Fruit fly (Drosophila melanogaster) whole organism, embryonic: ENCODE data around the gene CG15570.

Source experiments
- Ada2b ChIP-seq: fragments of 200-800 bp; sonication (Bioruptor generic); IDR thresholded peaks from 2 replicates; pipeline ENCODE4 v1.3.6; 2022; ENCODE audit warnings: missing biosample characterization, missing genetic modification characterization
- Adf1 ChIP-seq: fragments of 200-800 bp; sonication (Bioruptor generic); IDR thresholded peaks from 2 replicates; pipeline ENCODE4 v1.3.6; 2022; ENCODE audit warnings: missing biosample characterization, missing genetic modification characterization
- Atf6 ChIP-seq: fragments of 200-800 bp; sonication (Bioruptor generic); IDR thresholded peaks from 2 replicates; pipeline ENCODE4 v1.3.6; 2022; ENCODE audit warnings: missing biosample characterization, missing genetic modification characterization
- CG10366 ChIP-seq: fragments of 200-800 bp; sonication (Bioruptor generic); IDR thresholded peaks from 2 replicates; pipeline ENCODE4 v1.3.6; 2022; ENCODE audit warnings: missing biosample characterization, missing genetic modification characterization
- CG10654 ChIP-seq: fragments of 200-800 bp; sonication (Bioruptor generic); optimal IDR thresholded peaks from 2 replicates; lab custom pipeline; 2016; ENCODE audit warnings: missing biosample characterization, missing genetic modification characterization
- CG11085 ChIP-seq: fragments of 200-800 bp; sonication (Bioruptor generic); IDR thresholded peaks from 2 replicates; pipeline ENCODE4 v1.3.6; 2022; ENCODE audit warnings: missing biosample characterization, missing genetic modification characterization
- CG11723 ChIP-seq: fragments of 200-800 bp; sonication (Bioruptor generic); optimal IDR thresholded peaks from 2 replicates; lab custom pipeline; 2017; ENCODE audit warnings: missing biosample characterization, mild to moderate bottlenecking, missing genetic modification characterization
- CG12155 ChIP-seq: fragments of 200-800 bp; sonication (Bioruptor generic); optimal IDR thresholded peaks from 3 replicates; lab custom pipeline; 2016; ENCODE audit warnings: missing biosample characterization, missing genetic modification characterization
- CG12659 ChIP-seq: fragments of 200-800 bp; sonication (Bioruptor generic); optimal IDR thresholded peaks from 3 replicates; lab custom pipeline; 2017; ENCODE audit warnings: mild to moderate bottlenecking, missing biosample characterization, missing genetic modification reagents, missing genetic modification characterization
- CG15269 ChIP-seq: fragments of 200-800 bp; sonication (Bioruptor generic); optimal IDR thresholded peaks from 2 replicates; lab custom pipeline; 2018; ENCODE audit warnings: missing biosample characterization, mild to moderate bottlenecking, missing genetic modification characterization, moderate library complexity
- CG16815 ChIP-seq: fragments of 200-800 bp; sonication (Bioruptor generic); optimal IDR thresholded peaks from 3 replicates; lab custom pipeline; 2017; ENCODE audit warnings: missing biosample characterization, mild to moderate bottlenecking, missing genetic modification characterization
- CG2712 ChIP-seq: fragments of 200-800 bp; optimal IDR thresholded peaks from 3 replicates; lab custom pipeline; 2019; ENCODE audit warnings: missing biosample characterization, mild to moderate bottlenecking, missing genetic modification characterization, moderate library complexity
- CG2875 ChIP-seq: fragments of 200-800 bp; sonication (Bioruptor generic); optimal IDR thresholded peaks from 2 replicates; lab custom pipeline; 2017; ENCODE audit warnings: missing biosample characterization, mild to moderate bottlenecking, missing genetic modification characterization, missing genetic modification reagents
- CG30403 ChIP-seq: fragments of 200-800 bp; sonication (Bioruptor generic); optimal IDR thresholded peaks from 3 replicates; lab custom pipeline; 2016; ENCODE audit warnings: missing biosample characterization, missing genetic modification characterization
- CG32772 ChIP-seq: fragments of 200-800 bp; sonication (Bioruptor generic); IDR thresholded peaks from 2 replicates; pipeline ENCODE4 v1.3.6; 2022; ENCODE audit warnings: missing biosample characterization, missing genetic modification characterization
- CG4328 ChIP-seq: fragments of 200-800 bp; sonication (Bioruptor generic); optimal IDR thresholded peaks from 3 replicates; lab custom pipeline; 2017; ENCODE audit warnings: missing biosample characterization, missing genetic modification reagents, missing genetic modification characterization
- CG5245 ChIP-seq: fragments of 200-800 bp; sonication (Bioruptor generic); optimal IDR thresholded peaks from 3 replicates; lab custom pipeline; 2016; ENCODE audit warnings: missing biosample characterization, missing genetic modification characterization
- CG6813 ChIP-seq: fragments of 200-800 bp; sonication (Bioruptor generic); optimal IDR thresholded peaks from 2 replicates; lab custom pipeline; 2017; ENCODE audit warnings: missing biosample characterization, missing genetic modification characterization, mild to moderate bottlenecking, moderate library complexity, missing genetic modification reagents
- CG7372 ChIP-seq: fragments of 200-800 bp; sonication (Bioruptor generic); IDR thresholded peaks from 2 replicates; pipeline ENCODE4 v1.3.6; 2022; ENCODE audit warnings: missing biosample characterization, missing genetic modification characterization
- CG9437 ChIP-seq: fragments of 200-800 bp; sonication (Bioruptor generic); optimal IDR thresholded peaks from 2 replicates; lab custom pipeline; 2018; ENCODE audit warnings: missing biosample characterization, mild to moderate bottlenecking, missing genetic modification characterization
- CG9609 ChIP-seq: fragments of 200-800 bp; sonication (Bioruptor generic); optimal IDR thresholded peaks from 3 replicates; lab custom pipeline; 2016; ENCODE audit warnings: missing biosample characterization, missing genetic modification characterization
- HmgD ChIP-seq: fragments of 200-800 bp; sonication (Bioruptor generic); optimal IDR thresholded peaks from 3 replicates; lab custom pipeline; 2016; ENCODE audit warnings: missing biosample characterization, missing genetic modification characterization
- Kr ChIP-seq: fragments of 200-800 bp; sonication (Bioruptor generic); optimal IDR thresholded peaks from 2 replicates; lab custom pipeline; 2017; ENCODE audit warnings: missing biosample characterization, mild to moderate bottlenecking, missing genetic modification characterization
- MESR4 ChIP-seq: fragments of 200-800 bp; sonication (Bioruptor generic); optimal IDR thresholded peaks from 2 replicates; lab custom pipeline; 2018; ENCODE audit warnings: missing biosample characterization, mild to moderate bottlenecking, missing genetic modification characterization, moderate library complexity
- Poxn ChIP-seq: fragments of 200-800 bp; sonication (Bioruptor generic); IDR thresholded peaks from 2 replicates; pipeline ENCODE4 v1.3.6; 2022; ENCODE audit warnings: missing biosample characterization, missing genetic modification characterization
- Sox100B ChIP-seq: fragments of 200-800 bp; sonication (Bioruptor generic); optimal IDR thresholded peaks from 3 replicates; lab custom pipeline; 2018; ENCODE audit warnings: missing biosample characterization, mild to moderate bottlenecking, missing genetic modification characterization
- Usf ChIP-seq: fragments of 200-800 bp; sonication (Bioruptor generic); optimal IDR thresholded peaks from 2 replicates; lab custom pipeline; 2017; ENCODE audit warnings: missing genotype, missing biosample characterization, missing genetic modification characterization
- Vsx1 ChIP-seq: fragments of 200-800 bp; sonication (Bioruptor generic); optimal IDR thresholded peaks from 2 replicates; lab custom pipeline; 2017; ENCODE audit warnings: missing biosample characterization, mild to moderate bottlenecking, missing genetic modification characterization, missing genetic modification reagents
- al ChIP-seq: fragments of 200-800 bp; sonication (Bioruptor generic); IDR thresholded peaks from 2 replicates; pipeline ENCODE4 v1.3.6; 2022; ENCODE audit warnings: missing biosample characterization, missing genetic modification characterization
- aop ChIP-seq: fragments of 200-800 bp; sonication (Bioruptor generic); IDR thresholded peaks from 2 replicates; pipeline ENCODE4 v1.3.6; 2022; ENCODE audit warnings: missing biosample characterization, missing genetic modification characterization
- ash1 ChIP-seq: fragments of 200-800 bp; sonication (Bioruptor generic); optimal IDR thresholded peaks from 2 replicates; lab custom pipeline; 2018; ENCODE audit warnings: missing biosample characterization, mild to moderate bottlenecking, missing genetic modification characterization
- ato ChIP-seq: fragments of 200-800 bp; sonication (Bioruptor generic); IDR thresholded peaks from 2 replicates; pipeline ENCODE4 v1.3.6; 2022; ENCODE audit warnings: missing biosample characterization, missing genetic modification characterization; ENCODE audit not compliant: partially characterized antibody
- bowl ChIP-seq: fragments of 200-800 bp; sonication (Bioruptor generic); IDR thresholded peaks from 2 replicates; pipeline ENCODE4 v1.3.6; 2022; ENCODE audit warnings: missing biosample characterization, missing genetic modification characterization
- croc ChIP-seq: fragments of 200-800 bp; sonication (Bioruptor generic); conservative IDR thresholded peaks from 3 replicates; pipeline ENCODE4 v1.3.6; 2022; ENCODE audit warnings: missing biosample characterization, missing genetic modification characterization
- disco-r ChIP-seq: fragments of 200-800 bp; sonication (Bioruptor generic); optimal IDR thresholded peaks from 2 replicates; lab custom pipeline; 2016; ENCODE audit warnings: missing biosample characterization, missing genetic modification characterization
- ems ChIP-seq: fragments of 200-800 bp; sonication (Bioruptor generic); optimal IDR thresholded peaks from 3 replicates; lab custom pipeline; 2016; ENCODE audit warnings: missing biosample characterization, missing genetic modification characterization
- ewg ChIP-seq: fragments of 200-800 bp; sonication (Bioruptor generic); optimal IDR thresholded peaks from 3 replicates; lab custom pipeline; 2017; ENCODE audit warnings: mild to moderate bottlenecking, missing biosample characterization, missing genetic modification reagents, missing genetic modification characterization
- gt ChIP-seq: fragments of 200-800 bp; sonication (Bioruptor generic); IDR thresholded peaks from 2 replicates; pipeline ENCODE4 v1.3.6; 2022; ENCODE audit warnings: missing biosample characterization, missing genetic modification characterization
- hkb ChIP-seq, 2 experiments: fragments of 200-800 bp in 1 of 2; fragments of >200 bp in 1 of 2; sonication (Bioruptor generic) in 1 of 2; IDR thresholded peaks in 1 of 2; optimal IDR thresholded peaks in 1 of 2; 2 replicates each; pipeline versions ENCODE4 v1.3.6 to Lab custom; 2017 to 2022; ENCODE audit warnings: missing biosample characterization in 1 of 2, missing genetic modification characterization in 1 of 2
- jing ChIP-seq: fragments of 200-800 bp; sonication (Bioruptor generic); optimal IDR thresholded peaks from 2 replicates; lab custom pipeline; 2018; ENCODE audit warnings: missing biosample characterization, mild to moderate bottlenecking, missing genetic modification characterization
- kay ChIP-seq: fragments of 200-800 bp; sonication (Bioruptor generic); optimal IDR thresholded peaks from 2 replicates; lab custom pipeline; 2016; ENCODE audit warnings: missing biosample characterization, missing genetic modification characterization
- ken ChIP-seq: fragments of 200-800 bp; sonication (Bioruptor generic); IDR thresholded peaks from 3 replicates; pipeline ENCODE4 v1.3.6; 2022; ENCODE audit warnings: missing biosample characterization, missing genetic modification characterization
- knrl ChIP-seq: fragments of 200-800 bp; sonication (Bioruptor generic); IDR thresholded peaks from 3 replicates; pipeline ENCODE4 v1.3.6; 2022; ENCODE audit warnings: missing biosample characterization, missing genetic modification characterization; ENCODE audit not compliant: partially characterized antibody
- lab ChIP-seq: fragments of 200-800 bp; sonication (Bioruptor generic); optimal IDR thresholded peaks from 3 replicates; lab custom pipeline; 2017; ENCODE audit warnings: missing biosample characterization, missing genetic modification characterization, mild to moderate bottlenecking, moderate library complexity, missing genetic modification reagents
- lov ChIP-seq, 2 experiments: fragments of 200-800 bp in 1 of 2; fragments of >200 bp in 1 of 2; sonication (Bioruptor generic) in 1 of 2; IDR thresholded peaks in 1 of 2; optimal IDR thresholded peaks in 1 of 2; 2 replicates in 1 of 2; 3 replicates in 1 of 2; pipeline versions ENCODE4 v1.3.6 to Lab custom; 2017 to 2022; ENCODE audit warnings: missing biosample characterization in 1 of 2, missing genetic modification characterization in 1 of 2
- mam ChIP-seq: fragments of 200-800 bp; sonication (Bioruptor generic); optimal IDR thresholded peaks from 3 replicates; lab custom pipeline; 2016; ENCODE audit warnings: missing biosample characterization, missing genetic modification characterization
- nerfin-1 ChIP-seq: fragments of 200-800 bp; sonication (Bioruptor generic); optimal IDR thresholded peaks from 3 replicates; lab custom pipeline; 2019; ENCODE audit warnings: missing biosample characterization, mild to moderate bottlenecking, missing genetic modification characterization, moderate library complexity
- p53 ChIP-seq: fragments of 200-800 bp; sonication (Bioruptor generic); optimal IDR thresholded peaks from 2 replicates; lab custom pipeline; 2016; ENCODE audit warnings: missing biosample characterization, missing genetic modification characterization
- sqz ChIP-seq: fragments of 200-800 bp; sonication (Bioruptor generic); optimal IDR thresholded peaks from 3 replicates; lab custom pipeline; 2018; ENCODE audit warnings: missing biosample characterization, mild to moderate bottlenecking, missing genetic modification characterization
- unc-4 ChIP-seq: fragments of 200-800 bp; sonication (Bioruptor generic); IDR thresholded peaks from 2 replicates; pipeline ENCODE4 v1.3.6; 2022; ENCODE audit warnings: missing biosample characterization, missing genetic modification characterization; ENCODE audit not compliant: partially characterized antibody
- wor ChIP-seq: fragments of 200-800 bp; sonication (Bioruptor generic); IDR thresholded peaks from 2 replicates; pipeline ENCODE4 v1.3.6; 2022; ENCODE audit warnings: missing biosample characterization, missing genetic modification characterization

The CG15570 gene

dm6 chrX:4197463-4197862, 20.5 kb upstream of the CG15570 start (continued):
- no peak for TF ChIP-seq lab (GFP tag; lab: Kevin White, UChicago)
- TF ChIP-seq croc = no peak
- TF ChIP-seq lov (optimal IDR thresholded peaks at IDR 0.05; lab: Kevin White, UChicago) = no peak
- TF ChIP-seq lov (GFP tag; IDR thresholded peaks at IDR 0.05; lab: Robert Waterston, UW) = no peak
- no peak for TF ChIP-seq CG10654 (GFP tag; lab: Kevin White, UChicago)
- peak; percentile 22 for TF ChIP-seq CG30403 (GFP tag; lab: Kevin White, UChicago)
- TF ChIP-seq Ada2b (GFP tag; lab: Robert Waterston, UW) = 0 out of 2 replicates have a peak, but pooled peaks have one; percentile 35
- TF ChIP-seq CG7372 (GFP tag; lab: Robert Waterston, UW) = no peak
- no peak for TF ChIP-seq p53
- no peak for TF ChIP-seq al (GFP tag; lab: Robert Waterston, UW)
- TF ChIP-seq ems (GFP tag; lab: Kevin White, UChicago) = no peak
- TF ChIP-seq ash1 = no peak
- TF ChIP-seq disco-r (GFP tag; lab: Kevin White, UChicago) = no peak
- no peak; the same call in 1 of the 2 replicates for TF ChIP-seq CG10366
- no peak for TF ChIP-seq HmgD (GFP tag; lab: Kevin White, UChicago)
- no peak for TF ChIP-seq aop
- TF ChIP-seq mam = no peak
- TF ChIP-seq hkb (optimal IDR thresholded peaks at IDR 0.05; lab: Kevin White, UChicago) = no peak
- TF ChIP-seq hkb (GFP tag; IDR thresholded peaks at IDR 0.05; lab: Robert Waterston, UW) = peak; percentile 44; the same call in 1 of the 2 replicates
- no peak for TF ChIP-seq CG11723 (GFP tag; lab: Kevin White, UChicago)
- TF ChIP-seq CG2875 = no peak
- TF ChIP-seq CG16815 = no peak
- no peak for TF ChIP-seq nerfin-1 (tag; lab: Kevin White, UChicago)
- no peak for TF ChIP-seq knrl
- no peak for TF ChIP-seq Atf6
- TF ChIP-seq gt (GFP tag; lab: Robert Waterston, UW) = no peak
- no peak for TF ChIP-seq kay (GFP tag; lab: Kevin White, UChicago)
- no peak for TF ChIP-seq Adf1 (GFP tag; lab: Robert Waterston, UW)
- TF ChIP-seq CG12659 (GFP tag; lab: Kevin White, UChicago) = no peak
- TF ChIP-seq ken (GFP tag; lab: Robert Waterston, UW) = no peak
- TF ChIP-seq jing = no peak
- TF ChIP-seq ato (GFP tag; lab: Robert Waterston, UW) = no peak
- TF ChIP-seq unc-4 (GFP tag; lab: Robert Waterston, UW) = no peak
- TF ChIP-seq CG4328 (GFP tag; lab: Kevin White, UChicago) = no peak
- TF ChIP-seq sqz (GFP tag; lab: Kevin White, UChicago) = no peak
- TF ChIP-seq wor = no peak
- TF ChIP-seq Sox100B (GFP tag; lab: Kevin White, UChicago) = no peak
- TF ChIP-seq CG9609 (GFP tag; lab: Kevin White, UChicago) = no peak
- no peak for TF ChIP-seq CG12155 (GFP tag; lab: Kevin White, UChicago)
- no peak for TF ChIP-seq Poxn (GFP tag; lab: Robert Waterston, UW)
- TF ChIP-seq Usf (GFP tag; lab: Kevin White, UChicago) = no peak
- no peak for TF ChIP-seq CG15269
- TF ChIP-seq Kr (GFP tag; lab: Kevin White, UChicago) = no peak
- no peak for TF ChIP-seq ewg (GFP tag; lab: Kevin White, UChicago)
- TF ChIP-seq CG5245 (GFP tag; lab: Kevin White, UChicago) = peak; percentile 3
- TF ChIP-seq CG11085 (GFP tag; lab: Robert Waterston, UW) = no peak
- 0 out of 2 replicates have a peak, but pooled peaks have one; percentile 25 for TF ChIP-seq CG32772 (GFP tag; lab: Robert Waterston, UW)
- no peak for TF ChIP-seq bowl (GFP tag; lab: Robert Waterston, UW)
- no peak for TF ChIP-seq MESR4
- TF ChIP-seq CG9437 = no peak
- TF ChIP-seq Vsx1 (GFP tag; lab: Kevin White, UChicago) = no peak
- TF ChIP-seq CG2712 (tag; lab: Kevin White, UChicago) = peak; percentile 45
- TF ChIP-seq CG6813 (GFP tag; lab: Kevin White, UChicago) = no peak
